Fruit fly (Drosophila melanogaster): ENCODE data around the gene CG18558.

dm6 chr2L:2885503-2886225 lies 41.4 kb upstream of the CG18558 start, which contains the start of the genes NTPase and lilli:
- TF ChIP-seq ash1 (GFP tag; optimal IDR thresholded peaks at IDR 0.05) (no peak), tap (tag; optimal IDR thresholded peaks at IDR 0.05) (no peak), Dfd (GFP tag; optimal IDR thresholded peaks at IDR 0.05) (no peak), CG11093 (GFP tag; IDR thresholded peaks at IDR 0.05) (no peak), CG7372 (GFP tag; IDR thresholded peaks at IDR 0.05) (no peak), bcd (GFP tag; optimal IDR thresholded peaks at IDR 0.05) (peak; percentile 56), BEAF-32 (GFP tag; optimal IDR thresholded peaks at IDR 0.05) (peak; percentile 94), pzg (GFP tag; optimal IDR thresholded peaks at IDR 0.05) (peak; percentile 81), ttk (GFP tag; IDR thresholded peaks at IDR 0.05) (peak; percentile 59; the same call in 1 of the 2 replicates), dmrt99B (tag; optimal IDR thresholded peaks at IDR 0.05) (no peak), chinmo (GFP tag; IDR thresholded peaks at IDR 0.05; ENCODE audit: partially characterized antibody) (peak; percentile 75; the same call in 3 of the 4 replicates)
